Worm (Caenorhabditis elegans): ENCODE results near the gene ttr-21.

ce11 chrV:13880607-13881006 lies 26.4 kb upstream of the ttr-21 start, which contains the start of gene T22G5.3:
- TF ChIP-seq skn-1 (tag; optimal IDR thresholded peaks at IDR 0.05) (no peak), zag-1 (tag; optimal IDR thresholded peaks at IDR 0.05) (no peak), nhr-76 (tag; optimal IDR thresholded peaks at IDR 0.05) (no peak)

Measured in whole organism, L4 larva.